Fruit fly (Drosophila melanogaster) whole organism, wandering third instar larva: ENCODE data around the gene CG31784.

Source experiments
- Abd-B ChIP-seq: fragments of >200 bp; optimal IDR thresholded peaks from 2 replicates; lab custom pipeline; 2017; ENCODE audit warnings: missing biosample characterization, missing genetic modification characterization
- Dif ChIP-seq: fragments of 200-275, 200-300 bp; sonication (Bioruptor generic); optimal IDR thresholded peaks from 2 replicates; lab custom pipeline; 2018; ENCODE audit warnings: missing biosample characterization, missing genetic modification characterization; ENCODE audit not compliant: partially characterized antibody
- Hr78 ChIP-seq: fragments of >200 bp; optimal IDR thresholded peaks from 2 replicates; lab custom pipeline; 2017; ENCODE audit warnings: missing biosample characterization, missing genetic modification characterization
- Hr83 ChIP-seq: fragments of 200-300 bp; sonication (Bioruptor generic); optimal IDR thresholded peaks from 2 replicates; lab custom pipeline; 2016; ENCODE audit warnings: missing biosample characterization, mild to moderate bottlenecking, missing genetic modification characterization, moderate library complexity; ENCODE audit not compliant: poor library complexity, severe bottlenecking
- OdsH ChIP-seq: fragments of 200-800 bp; sonication (Bioruptor generic); optimal IDR thresholded peaks from 2 replicates; lab custom pipeline; 2016; ENCODE audit warnings: missing biosample characterization, mild to moderate bottlenecking, missing genetic modification characterization
- Vsx2 ChIP-seq: fragments of 200-300, 225-300 bp; sonication (Bioruptor generic); optimal IDR thresholded peaks from 2 replicates; lab custom pipeline; 2018; ENCODE audit warnings: missing biosample characterization, missing genetic modification characterization; ENCODE audit not compliant: partially characterized antibody
- br ChIP-seq: fragments of 200-800 bp; sonication (Bioruptor generic); optimal IDR thresholded peaks from 2 replicates; lab custom pipeline; 2016; ENCODE audit warnings: missing biosample characterization, missing genetic modification characterization
- psq ChIP-seq: fragments of 200-800 bp; sonication (Bioruptor generic); optimal IDR thresholded peaks from 3 replicates; lab custom pipeline; 2017; ENCODE audit warnings: missing biosample characterization, mild to moderate bottlenecking, missing genetic modification characterization, moderate library complexity
- tai ChIP-seq: sonication (Bioruptor generic); optimal IDR thresholded peaks from 2 replicates; lab custom pipeline; 2016; ENCODE audit warnings: missing biosample characterization, missing genetic modification characterization

dm6 chr2L:17163344-17163743 lies 37.6 kb upstream of the CG31784 start:
- TF ChIP-seq psq (GFP tag; lab: Kevin White, UChicago), result no peak
- TF ChIP-seq Abd-B (GFP tag; lab: Kevin White, UChicago), result no peak
- no peak for TF ChIP-seq br (GFP tag; lab: Kevin White, UChicago)
- no peak for TF ChIP-seq Hr83 (GFP tag; lab: Kevin White, UChicago)
- TF ChIP-seq Hr78, result no peak
- TF ChIP-seq OdsH (GFP tag; lab: Kevin White, UChicago), result no peak
- no peak for TF ChIP-seq Vsx2 (GFP tag; lab: Kevin White, UChicago)
- TF ChIP-seq Dif (GFP tag; lab: Kevin White, UChicago), result no peak
- TF ChIP-seq tai (GFP tag; lab: Kevin White, UChicago), result no peak
